Worm (Caenorhabditis elegans) whole organism, mixed stage, embryonic: ENCODE results near the gene Y51H4A.6.

ENCODE experiments used
- nhr-76 ChIP-seq: sonication (generic microtip); optimal IDR thresholded peaks from 2 replicates; lab custom pipeline; 2017; ENCODE audit warnings: missing biosample characterization, missing genetic modification characterization
- pha-4 ChIP-seq: fragments of 150-350 bp; optimal IDR thresholded peaks from 2 replicates; lab custom pipeline; 2018; ENCODE audit warnings: missing biosample characterization, missing genetic modification reagents, missing genetic modification characterization

DNA sequence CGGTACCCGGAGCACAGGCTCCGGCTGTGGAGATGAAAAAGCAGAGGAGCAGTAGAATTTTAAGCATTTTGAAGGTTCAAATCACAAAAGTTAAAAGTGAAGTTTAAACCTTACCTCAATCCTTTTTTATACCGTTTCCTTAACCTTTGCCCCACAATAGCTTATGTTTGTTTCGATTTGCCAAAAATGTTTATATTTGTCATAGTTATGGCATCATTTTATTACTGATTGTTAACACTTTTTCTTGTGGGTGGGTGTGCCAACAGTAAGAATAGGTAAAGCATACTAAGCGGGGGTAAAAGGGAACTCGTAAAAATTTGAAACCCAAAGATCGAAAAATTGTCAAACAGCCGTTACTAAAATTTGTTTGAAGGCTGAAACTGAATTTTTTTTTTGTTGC, 45.0 kb downstream of the Y51H4A.6 start, which contains the start of gene Y51H4A.8:
- no peak for TF ChIP-seq nhr-76 (tag; lab: Kevin White, UChicago)
- no peak for TF ChIP-seq pha-4
